Worm (Caenorhabditis elegans): ENCODE measurements around the gene F43D2.6.

DNA sequence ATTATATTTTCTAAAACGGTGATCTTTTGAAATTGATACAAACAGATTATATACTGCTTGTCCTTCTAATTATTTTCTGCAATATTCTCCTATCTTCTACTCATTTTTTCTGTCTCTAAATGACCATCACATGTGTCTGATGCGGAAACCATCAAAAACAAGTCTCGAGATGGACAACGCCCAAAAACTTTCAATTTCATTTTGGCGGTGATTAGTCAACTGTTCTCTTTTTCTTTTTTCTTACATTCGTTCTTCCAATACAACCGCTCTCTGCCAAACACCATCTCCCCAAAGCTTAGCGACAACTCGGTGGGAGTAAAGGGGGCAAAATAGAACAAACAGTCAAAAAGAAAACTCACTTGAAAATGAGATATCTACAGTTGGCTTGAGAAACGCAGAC lies 1.7 kb downstream of the F43D2.6 start:
- TF ChIP-seq scrt-1 (GFP tag; IDR thresholded peaks at IDR 0.05) (no peak), ceh-36 (tag; optimal IDR thresholded peaks at IDR 0.05) (no peak), tbx-11 (GFP tag; IDR thresholded peaks at IDR 0.05) (no peak), ceh-13 (GFP tag; optimal IDR thresholded peaks at IDR 0.05) (no peak), ama-1 (optimal IDR thresholded peaks at IDR 0.05) (no peak), pes-1 (GFP tag; IDR thresholded peaks at IDR 0.05) (no peak), F13C5.2 (tag; optimal IDR thresholded peaks at IDR 0.05) (no peak), tbx-37 (GFP tag; conservative IDR thresholded peaks at IDR 0.05) (no peak), flt-1 (GFP tag; IDR thresholded peaks at IDR 0.05) (no peak), hmg-4 (GFP tag; optimal IDR thresholded peaks at IDR 0.05) (no peak)

Data from whole organism, early embryonic.